Worm (Caenorhabditis elegans): ENCODE results near the gene C50H2.4.

ce11 chrV:9921288-9921687 is 4.5 kb downstream of the C50H2.4 start, which contains the start of gene ceh-75:
- TF ChIP-seq dao-5 (tag; optimal IDR thresholded peaks at IDR 0.05) = no peak
- no peak for TF ChIP-seq him-1 (tag; optimal IDR thresholded peaks at IDR 0.05)
- TF ChIP-seq W03F9.2 (tag; optimal IDR thresholded peaks at IDR 0.05) = no peak
